Fruit fly (Drosophila melanogaster) whole organism, adult: ENCODE measurements around the gene CG31780.

Experiments
- CG11617 ChIP-seq: fragments of 200-800 bp; sonication (Bioruptor generic); optimal IDR thresholded peaks from 2 replicates; lab custom pipeline; 2017; ENCODE audit warnings: mild to moderate bottlenecking, missing biosample characterization, missing genetic modification reagents, missing genetic modification characterization
- CG12768 ChIP-seq: fragments of 200-800 bp; sonication (Bioruptor generic); optimal IDR thresholded peaks from 2 replicates; lab custom pipeline; 2017; ENCODE audit warnings: missing biosample characterization, missing genetic modification characterization, mild to moderate bottlenecking, moderate library complexity, missing genetic modification reagents
- CG14711 ChIP-seq: fragments of 200-800 bp; sonication (Bioruptor generic); optimal IDR thresholded peaks from 2 replicates; lab custom pipeline; 2018; ENCODE audit warnings: missing biosample characterization, mild to moderate bottlenecking, missing genetic modification characterization, moderate library complexity
- CG1620 ChIP-seq: fragments of 200-800 bp; sonication (Bioruptor generic); optimal IDR thresholded peaks from 2 replicates; lab custom pipeline; 2016; ENCODE audit warnings: missing biosample characterization, missing genetic modification characterization
- CG33017 ChIP-seq: fragments of 200-800 bp; sonication (Bioruptor generic); optimal IDR thresholded peaks from 2 replicates; lab custom pipeline; 2018; ENCODE audit warnings: missing biosample characterization, mild to moderate bottlenecking, missing genetic modification characterization, moderate library complexity
- CG5204 ChIP-seq: fragments of 200-800 bp; sonication (Bioruptor generic); optimal IDR thresholded peaks from 2 replicates; lab custom pipeline; 2016; ENCODE audit warnings: missing biosample characterization, missing genetic modification characterization
- CG7045 ChIP-seq: fragments of 200-800 bp; sonication (Bioruptor generic); optimal IDR thresholded peaks from 2 replicates; lab custom pipeline; 2017; ENCODE audit warnings: missing biosample characterization, mild to moderate bottlenecking, missing genetic modification characterization
- CG7101 ChIP-seq: fragments of 200-800 bp; sonication (Bioruptor generic); optimal IDR thresholded peaks from 2 replicates; lab custom pipeline; 2018; ENCODE audit warnings: missing biosample characterization, mild to moderate bottlenecking, missing genetic modification characterization, moderate library complexity
- Clk ChIP-seq: fragments of 200-800 bp; sonication (Bioruptor generic); optimal IDR thresholded peaks from 2 replicates; lab custom pipeline; 2017; ENCODE audit warnings: missing biosample characterization, missing genetic modification characterization
- Crg-1 ChIP-seq: fragments of 200-800 bp; sonication (Bioruptor generic); optimal IDR thresholded peaks from 2 replicates; lab custom pipeline; 2016; ENCODE audit warnings: missing biosample characterization, missing genetic modification characterization
- Hr96 ChIP-seq: fragments of 200-800 bp; sonication (Bioruptor generic); optimal IDR thresholded peaks from 2 replicates; lab custom pipeline; 2016; ENCODE audit warnings: missing biosample characterization, missing genetic modification characterization
- Mnt ChIP-seq: fragments of 200-800 bp; sonication (Bioruptor generic); optimal IDR thresholded peaks from 2 replicates; lab custom pipeline; 2016; ENCODE audit warnings: missing biosample characterization, mild to moderate bottlenecking, missing genetic modification characterization
- bab1 ChIP-seq: fragments of 200-800 bp; sonication (Bioruptor generic); optimal IDR thresholded peaks from 3 replicates; lab custom pipeline; 2019; ENCODE audit warnings: missing biosample characterization, mild to moderate bottlenecking, missing genetic modification characterization, moderate library complexity
- cic ChIP-seq: fragments of 200-800 bp; sonication (Bioruptor generic); optimal IDR thresholded peaks from 2 replicates; lab custom pipeline; 2017; ENCODE audit warnings: missing biosample characterization, mild to moderate bottlenecking, missing genetic modification characterization, moderate library complexity
- cnc ChIP-seq, 2 experiments: fragments of >200 bp; optimal IDR thresholded peaks; 2 replicates each; lab custom pipeline; 2017
- kay ChIP-seq: fragments of 200-800 bp; sonication (Bioruptor generic); peaks from one replicate; lab custom pipeline; 2016; ENCODE audit warnings: missing biosample characterization, missing genetic modification characterization, borderline replicate concordance
- ovo ChIP-seq: fragments of 200-800 bp; sonication (Bioruptor generic); optimal IDR thresholded peaks from 2 replicates; lab custom pipeline; 2016; ENCODE audit warnings: missing biosample characterization, missing genetic modification characterization
- pad ChIP-seq: fragments of 200-800 bp; sonication (Bioruptor generic); optimal IDR thresholded peaks from 3 replicates; lab custom pipeline; 2017; ENCODE audit warnings: missing biosample characterization, missing genetic modification characterization, mild to moderate bottlenecking, moderate library complexity, missing genetic modification reagents
- tj ChIP-seq: fragments of 200-800 bp; sonication (Bioruptor generic); optimal IDR thresholded peaks from 3 replicates; lab custom pipeline; 2017; ENCODE audit warnings: missing biosample characterization, mild to moderate bottlenecking, missing genetic modification characterization, moderate library complexity
- toe ChIP-seq: fragments of 200-800 bp; sonication (Bioruptor generic); optimal IDR thresholded peaks from 2 replicates; lab custom pipeline; 2016; ENCODE audit warnings: missing biosample characterization, missing genetic modification characterization

CG31780 gene

dm6 chr2L:15735918-15736317, 40.1 kb downstream of the CG31780 start:
- TF ChIP-seq CG5204 (GFP tag; lab: Kevin White, UChicago) (no peak), ovo (GFP tag; lab: Kevin White, UChicago) (no peak), CG7045 (no peak), Crg-1 (GFP tag; lab: Kevin White, UChicago) (no peak), CG11617 (no peak), Mnt (GFP tag; lab: Kevin White, UChicago) (no peak), CG7101 (tag; lab: Kevin White, UChicago) (no peak), cic (GFP tag; lab: Kevin White, UChicago) (no peak), kay (GFP tag; lab: Kevin White, UChicago) (no peak), pad (GFP tag; lab: Kevin White, UChicago) (no peak), cnc (optimal IDR thresholded peaks at IDR 0.05; lab: Kevin White, UChicago) (no peak), bab1 (GFP tag; lab: Kevin White, UChicago) (no peak)

- TF ChIP-seq CG12768 (GFP tag; lab: Kevin White, UChicago) (no peak), tj (GFP tag; lab: Kevin White, UChicago) (no peak), CG7101 (tag; lab: Kevin White, UChicago) (no peak), toe (GFP tag; lab: Kevin White, UChicago) (no peak), bab1 (GFP tag; lab: Kevin White, UChicago) (no peak), CG7045 (no peak), kay (GFP tag; lab: Kevin White, UChicago) (no peak), Crg-1 (GFP tag; lab: Kevin White, UChicago) (no peak), Clk (GFP tag; lab: Kevin White, UChicago) (no peak), cic (GFP tag; lab: Kevin White, UChicago) (no peak), CG14711 (no peak), cnc (optimal IDR thresholded peaks at IDR 0.05; lab: Kevin White, UChicago) (no peak), CG5204 (GFP tag; lab: Kevin White, UChicago) (no peak), CG33017 (no peak)
Observed at dm6 chr2L:15740918-15741317, 45.1 kb downstream of the CG31780 start.

- TF ChIP-seq Mnt (GFP tag; lab: Kevin White, UChicago) = no peak
- TF ChIP-seq Crg-1 (GFP tag; lab: Kevin White, UChicago) = no peak
- TF ChIP-seq CG33017 = no peak
- no peak for TF ChIP-seq CG5204 (GFP tag; lab: Kevin White, UChicago)
- no peak for TF ChIP-seq CG7045
- no peak for TF ChIP-seq tj (GFP tag; lab: Kevin White, UChicago)
- no peak for TF ChIP-seq pad (GFP tag; lab: Kevin White, UChicago)
- TF ChIP-seq CG1620 (GFP tag; lab: Kevin White, UChicago) = no peak
- no peak for TF ChIP-seq cic (GFP tag; lab: Kevin White, UChicago)
- TF ChIP-seq CG14711 = no peak
- TF ChIP-seq kay (GFP tag; lab: Kevin White, UChicago) = no peak
- TF ChIP-seq CG7101 (tag; lab: Kevin White, UChicago) = no peak
- TF ChIP-seq Clk (GFP tag; lab: Kevin White, UChicago) = no peak
Observed at dm6 chr2L:15741418-15741817, 45.6 kb downstream of the CG31780 start.

dm6 chr2L:15742976-15743375, 47.1 kb downstream of the CG31780 start:
- TF ChIP-seq Mnt (GFP tag; lab: Kevin White, UChicago) (no peak), CG33017 (no peak)

- TF ChIP-seq bab1 (GFP tag; lab: Kevin White, UChicago) (no peak), Hr96 (no peak), kay (GFP tag; lab: Kevin White, UChicago) (no peak), CG5204 (GFP tag; lab: Kevin White, UChicago) (no peak), CG7045 (no peak), CG7101 (tag; lab: Kevin White, UChicago) (no peak), ovo (GFP tag; lab: Kevin White, UChicago) (no peak), toe (GFP tag; lab: Kevin White, UChicago) (no peak), Clk (GFP tag; lab: Kevin White, UChicago) (no peak), CG14711 (no peak), CG12768 (GFP tag; lab: Kevin White, UChicago) (no peak), tj (GFP tag; lab: Kevin White, UChicago) (no peak), cnc (optimal IDR thresholded peaks at IDR 0.05; lab: Kevin White, UChicago) (no peak), CG33017 (no peak), Mnt (GFP tag; lab: Kevin White, UChicago) (no peak), CG1620 (GFP tag; lab: Kevin White, UChicago) (no peak)
Observed at dm6 chr2L:15743578-15743977, 47.7 kb downstream of the CG31780 start.

- TF ChIP-seq pad (GFP tag; lab: Kevin White, UChicago) = peak; percentile 99
- no peak for TF ChIP-seq CG14711
- TF ChIP-seq ovo (GFP tag; lab: Kevin White, UChicago) = no peak
- TF ChIP-seq Clk (GFP tag; lab: Kevin White, UChicago) = no peak
- TF ChIP-seq kay (GFP tag; lab: Kevin White, UChicago) = peak; percentile 74
Observed at dm6 chr2L:15745036-15745854, 49.4 kb downstream of the CG31780 start.
